Worm (Caenorhabditis elegans) whole organism, L2 larva: ENCODE results near the gene Y57G11C.51.
"Not testable (repeated sequence)": the region's sequence is repeated elsewhere in the genome, so short reads cannot be mapped to it uniquely, and the experiment has no call there.

Experiments
- C34F6.9 ChIP-seq: fragments of 150-350 bp; optimal IDR thresholded peaks from 2 replicates; lab custom pipeline; 2014; ENCODE audit warnings: missing biosample characterization, missing genetic modification characterization
- F13H6.1 ChIP-seq: sonication (generic microtip); optimal IDR thresholded peaks from 2 replicates; lab custom pipeline; 2016; ENCODE audit warnings: missing genetic modification characterization, missing compliant biosample characterization
- Y55F3AM.14 ChIP-seq: fragments of 200-800 bp; sonication (Bioruptor generic); optimal IDR thresholded peaks from 2 replicates; lab custom pipeline; 2018; ENCODE audit warnings: mild to moderate bottlenecking, missing genetic modification characterization, missing compliant biosample characterization
- ZK546.5 ChIP-seq: sonication (generic microtip); optimal IDR thresholded peaks from 2 replicates; lab custom pipeline; 2017; ENCODE audit warnings: missing biosample characterization, missing genetic modification characterization
- alr-1 ChIP-seq: fragments of 150-350 bp; optimal IDR thresholded peaks from 2 replicates; lab custom pipeline; 2014; ENCODE audit warnings: missing biosample characterization, missing genetic modification characterization
- ama-1 ChIP-seq: fragments of 150-350 bp; optimal IDR thresholded peaks from 2 replicates; lab custom pipeline; 2018; ENCODE audit warnings: inconsistent platforms
- blmp-1 ChIP-seq: sonication (generic microtip); optimal IDR thresholded peaks from 2 replicates; lab custom pipeline; 2017; ENCODE audit warnings: missing genetic modification characterization, mild to moderate bottlenecking, missing compliant biosample characterization, antibody characterized with exemption, moderate library complexity; ENCODE audit not compliant: insufficient read depth
- ceh-82 ChIP-seq: fragments of 150-350 bp; optimal IDR thresholded peaks from 2 replicates; lab custom pipeline; 2014; ENCODE audit warnings: missing biosample characterization, missing genetic modification characterization
- crh-2 ChIP-seq: sonication (generic microtip); optimal IDR thresholded peaks from 2 replicates; lab custom pipeline; 2017; ENCODE audit warnings: missing biosample characterization, missing genetic modification characterization
- elt-3 ChIP-seq: sonication (generic microtip); optimal IDR thresholded peaks from 2 replicates; lab custom pipeline; 2017; ENCODE audit warnings: missing biosample characterization, missing genetic modification characterization
- fos-1 ChIP-seq: fragments of 150-350 bp; optimal IDR thresholded peaks from 2 replicates; lab custom pipeline; 2014; ENCODE audit warnings: missing biosample characterization, missing genetic modification characterization
- gmeb-1 ChIP-seq: fragments of 150-350 bp; optimal IDR thresholded peaks from 2 replicates; lab custom pipeline; 2014; ENCODE audit warnings: missing biosample characterization, missing genetic modification characterization
- lin-13 ChIP-seq: fragments of 150-350 bp; optimal IDR thresholded peaks from 2 replicates; lab custom pipeline; 2014; ENCODE audit warnings: missing biosample characterization, missing genetic modification reagents, missing genetic modification characterization
- lin-39 ChIP-seq: fragments of 150-350 bp; optimal IDR thresholded peaks from 2 replicates; lab custom pipeline; 2014; ENCODE audit warnings: missing biosample characterization, missing genetic modification reagents, missing genetic modification characterization
- lsy-2 ChIP-seq, 2 experiments: fragments of 150-350 bp in 1 of 2; sonication (generic microtip) in 1 of 2; optimal IDR thresholded peaks; 2 replicates each; lab custom pipeline; 2014 to 2017; ENCODE audit warnings: missing biosample characterization in 2 of 2, missing genetic modification characterization in 2 of 2
- mab-5 ChIP-seq: fragments of 150-350 bp; optimal IDR thresholded peaks from 2 replicates; lab custom pipeline; 2014; ENCODE audit warnings: missing biosample characterization, missing genetic modification characterization
- mbf-1 ChIP-seq: sonication (generic microtip); optimal IDR thresholded peaks from 2 replicates; lab custom pipeline; 2017; ENCODE audit warnings: missing biosample characterization, missing genetic modification characterization
- mdl-1 ChIP-seq, 2 experiments: fragments of 150-350 bp in 1 of 2; sonication (generic microtip) in 1 of 2; optimal IDR thresholded peaks; 2 replicates each; lab custom pipeline; 2017; ENCODE audit warnings: missing biosample characterization in 2 of 2, missing genetic modification characterization in 2 of 2
- nhr-10 ChIP-seq: sonication (generic microtip); optimal IDR thresholded peaks from 2 replicates; lab custom pipeline; 2017; ENCODE audit warnings: missing biosample characterization, missing genetic modification characterization
- nhr-129 ChIP-seq: fragments of 150-350 bp; optimal IDR thresholded peaks from 2 replicates; lab custom pipeline; 2014; ENCODE audit warnings: missing biosample characterization, missing genetic modification characterization
- nhr-21 ChIP-seq: fragments of 150-350 bp; optimal IDR thresholded peaks from 2 replicates; lab custom pipeline; 2014; ENCODE audit warnings: missing biosample characterization, missing genetic modification characterization
- nhr-23 ChIP-seq: fragments of 150-350 bp; optimal IDR thresholded peaks from 2 replicates; lab custom pipeline; 2014; ENCODE audit warnings: missing biosample characterization, missing genetic modification reagents, missing genetic modification characterization
- nhr-6 ChIP-seq: fragments of 150-350 bp; optimal IDR thresholded peaks from 2 replicates; lab custom pipeline; 2014; ENCODE audit warnings: missing biosample characterization, missing genetic modification characterization
- skn-1 ChIP-seq: sonication (generic microtip); optimal IDR thresholded peaks from 2 replicates; lab custom pipeline; 2017; ENCODE audit warnings: missing biosample characterization, missing genetic modification characterization
- sma-3 ChIP-seq: sonication (generic microtip); optimal IDR thresholded peaks from 2 replicates; lab custom pipeline; 2016; ENCODE audit warnings: missing genetic modification reagents, missing genetic modification characterization, missing compliant biosample characterization
- sma-9 ChIP-seq, 2 experiments: fragments of 150-350 bp in 1 of 2; sonication (generic microtip) in 1 of 2; optimal IDR thresholded peaks; 2 replicates each; lab custom pipeline; 2014 to 2016; ENCODE audit warnings: missing genetic modification characterization in 2 of 2, mild to moderate bottlenecking in 1 of 2, missing biosample characterization in 1 of 2, missing compliant biosample characterization in 1 of 2, missing genetic modification reagents in 1 of 2, moderate library complexity in 1 of 2
- snpc-4 ChIP-seq: fragments of 150-350 bp; optimal IDR thresholded peaks from 2 replicates; lab custom pipeline; 2014; ENCODE audit warnings: missing biosample characterization, missing genetic modification characterization
- unc-39 ChIP-seq: fragments of 150-350 bp; optimal IDR thresholded peaks from 2 replicates; lab custom pipeline; 2014; ENCODE audit warnings: missing biosample characterization, missing genetic modification characterization
- unc-55 ChIP-seq: fragments of 150-350 bp; sonication (generic microtip); optimal IDR thresholded peaks from 3 replicates; lab custom pipeline; 2014; ENCODE audit warnings: missing biosample characterization, missing genetic modification reagents, missing genetic modification characterization
- zag-1 ChIP-seq: fragments of 150-350 bp; optimal IDR thresholded peaks from 2 replicates; lab custom pipeline; 2014; ENCODE audit warnings: missing biosample characterization, missing genetic modification characterization
- ztf-1 ChIP-seq: fragments of 200-800 bp; sonication (Bioruptor generic); conservative IDR thresholded peaks from 2 replicates; pipeline ENCODE4 v1.3.6; 2022; ENCODE audit warnings: missing genetic modification characterization, missing compliant biosample characterization
- ztf-4 ChIP-seq: fragments of 150-350 bp; optimal IDR thresholded peaks from 2 replicates; lab custom pipeline; 2014; ENCODE audit warnings: missing biosample characterization, missing genetic modification characterization

The Y57G11C.51 gene

DNA sequence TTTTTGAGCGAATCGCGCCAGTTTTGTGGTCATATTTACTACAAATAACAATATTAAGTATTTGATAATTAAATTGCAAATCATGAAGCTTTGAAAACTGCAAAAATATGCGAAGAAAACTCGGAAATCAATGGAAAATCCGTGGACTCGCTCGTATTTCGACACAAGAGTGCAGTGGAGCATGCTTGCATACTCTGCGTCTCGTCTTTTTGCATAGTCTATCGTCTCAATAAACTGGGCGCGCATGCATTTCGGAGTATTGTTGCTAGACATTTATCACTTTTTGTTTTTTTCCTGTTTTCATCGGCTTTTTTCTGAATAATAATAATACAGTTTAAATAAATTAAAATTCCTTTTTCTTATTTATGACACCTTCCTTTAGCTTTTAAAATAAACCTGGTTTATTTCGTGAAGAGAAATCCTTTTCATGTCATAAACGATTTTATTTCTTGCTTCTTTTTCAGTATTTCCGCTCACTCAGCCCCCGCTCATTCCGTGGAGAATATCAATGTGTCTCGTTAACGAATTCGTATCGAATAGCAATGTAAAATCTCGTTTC, 6.6 kb downstream of the Y57G11C.51 start, which contains the start of the genes mrps-7 and Y57G11C.3 (continued):
- peak; percentile 73 for TF ChIP-seq zag-1 (tag; lab: Kevin White, UChicago)
- TF ChIP-seq elt-3, result no peak
- TF ChIP-seq F13H6.1 (tag; lab: Kevin White, UChicago), result peak; percentile 88
- TF ChIP-seq mbf-1 (tag; lab: Kevin White, UChicago), result no peak

ce11 chrIV:14766382-14766781, 8.0 kb downstream of the Y57G11C.51 start, which contains the start of gene vti-1:
Gene vti-1, minus strand, starts transcription at chrIV:14766665.
- TF ChIP-seq F13H6.1 (tag; lab: Kevin White, UChicago), result no peak
- no peak for TF ChIP-seq lsy-2 (tag; optimal IDR thresholded peaks at IDR 0.05; lab: Kevin White, UChicago)
- no peak for TF ChIP-seq Y55F3AM.14

DNA sequence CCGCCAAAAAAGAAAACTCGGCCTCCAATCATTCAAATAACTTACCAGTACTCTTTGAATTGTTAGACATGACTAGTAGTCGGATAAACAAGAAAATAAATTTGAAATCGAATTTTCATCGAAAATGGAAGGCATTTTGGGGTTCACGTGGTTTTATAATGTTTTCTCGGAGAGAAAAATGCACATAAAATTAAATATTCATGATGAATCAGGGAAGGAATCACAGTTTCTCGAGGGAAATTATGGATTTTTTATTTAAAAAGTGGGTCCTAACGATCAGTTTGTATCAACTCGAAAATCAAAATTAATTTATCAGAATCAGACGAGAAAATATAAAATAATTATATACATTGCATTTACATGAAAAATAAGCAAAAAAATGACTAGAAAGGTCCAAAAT, 9.0 kb downstream of the Y57G11C.51 start, which contains the start of gene Y57G11C.5:
Gene Y57G11C.5, minus strand, starts transcription at position 101 of the 400 bp plus-strand sequence.
- no peak for TF ChIP-seq ztf-4 (tag; lab: Kevin White, UChicago)
- no peak for TF ChIP-seq snpc-4 (tag; lab: Kevin White, UChicago)
- TF ChIP-seq lin-13 (GFP tag; lab: Kevin White, UChicago), result no peak
- no peak for TF ChIP-seq nhr-129 (tag; lab: Kevin White, UChicago)
- no peak for TF ChIP-seq lin-39 (tag; lab: Kevin White, UChicago)
- TF ChIP-seq nhr-23 (tag; lab: Kevin White, UChicago), result no peak
- TF ChIP-seq ztf-1 (GFP tag; lab: Robert Waterston, UW), result no peak
- TF ChIP-seq unc-39 (tag; lab: Kevin White, UChicago), result no peak
- TF ChIP-seq fos-1 (tag; lab: Kevin White, UChicago), result no peak
- TF ChIP-seq nhr-10 (tag; lab: Kevin White, UChicago), result no peak
- TF ChIP-seq unc-55, result no peak
- no peak for TF ChIP-seq zag-1 (tag; lab: Kevin White, UChicago)
- TF ChIP-seq blmp-1 (tag; lab: Kevin White, UChicago), result no peak

DNA sequence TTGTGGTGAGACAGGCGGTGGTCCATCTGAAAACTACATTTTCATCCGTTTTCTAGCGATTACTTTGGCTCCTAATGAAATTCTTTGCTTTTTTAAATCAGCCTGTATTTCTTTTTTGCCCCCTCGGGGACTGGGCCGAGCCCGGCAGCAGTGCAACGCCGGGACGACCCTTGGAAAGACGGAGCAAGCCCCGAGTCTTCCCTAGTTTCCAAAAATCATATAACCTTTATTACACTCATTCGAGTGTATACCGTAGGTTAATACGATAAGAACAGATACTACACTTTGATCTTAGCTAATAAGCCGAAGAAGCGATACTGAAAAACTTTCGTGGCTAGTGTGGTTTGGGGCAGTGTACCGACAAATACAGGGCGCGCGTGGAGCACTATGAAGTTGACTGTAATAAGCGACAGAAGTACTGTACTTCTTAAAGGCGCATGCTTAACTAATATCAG, 9.6 kb downstream of the Y57G11C.51 start:
- TF ChIP-seq snpc-4 (tag; lab: Kevin White, UChicago) (peak; percentile 34), nhr-21 (tag; lab: Kevin White, UChicago) (no peak), sma-3 (GFP tag; lab: Kevin White, UChicago) (peak; percentile 8), Y55F3AM.14 (no peak)

- TF ChIP-seq skn-1 (tag; lab: Kevin White, UChicago) (no peak), lsy-2 (tag; optimal IDR thresholded peaks at IDR 0.05; lab: Kevin White, UChicago) (peak in 1 of 2 experiments; percentile 28), gmeb-1 (tag; lab: Kevin White, UChicago) (no peak), ztf-4 (tag; lab: Kevin White, UChicago) (peak; percentile 39), ZK546.5 (tag; lab: Kevin White, UChicago) (no peak), ama-1 (peak; percentile 81), alr-1 (no peak), ceh-82 (tag; lab: Kevin White, UChicago) (no peak), nhr-23 (tag; lab: Kevin White, UChicago) (no peak), crh-2 (tag; lab: Kevin White, UChicago) (no peak)
Observed at ce11 chrIV:14763938-14764718, 10.2 kb downstream of the Y57G11C.51 start.

DNA sequence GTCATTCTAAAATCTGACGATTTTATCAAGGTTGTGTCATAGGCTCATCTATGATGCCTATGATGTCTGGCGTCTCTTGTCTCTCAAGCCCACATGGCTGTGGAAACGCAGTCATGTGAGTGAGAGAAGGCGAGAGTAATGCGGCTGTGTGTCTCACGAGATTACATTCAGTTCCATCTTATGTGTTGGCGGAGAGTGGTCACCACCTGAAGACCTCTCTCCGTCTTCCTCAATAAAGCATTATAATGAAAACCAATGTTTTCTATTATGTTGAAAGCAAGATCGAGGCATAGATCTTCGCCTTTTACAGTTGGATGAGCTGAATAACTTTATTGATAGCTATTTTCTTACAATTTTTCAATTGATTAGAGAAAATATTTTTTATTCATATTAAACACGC, 11.0 kb downstream of the Y57G11C.51 start:
- TF ChIP-seq nhr-129 (tag; lab: Kevin White, UChicago) (peak; percentile 86), lsy-2 (tag; optimal IDR thresholded peaks at IDR 0.05; lab: Kevin White, UChicago) (peak in 1 of 2 experiments; percentile 50), sma-3 (GFP tag; lab: Kevin White, UChicago) (peak; percentile 27), unc-55 (peak; percentile 61), C34F6.9 (peak; percentile 82), nhr-6 (tag; lab: Kevin White, UChicago) (peak; percentile 21), F13H6.1 (tag; lab: Kevin White, UChicago) (peak; percentile 55), sma-9 (GFP tag; optimal IDR thresholded peaks at IDR 0.05; lab: Kevin White, UChicago) (peak; percentile 34), ama-1 (peak; percentile 65), nhr-21 (tag; lab: Kevin White, UChicago) (peak; percentile 57), crh-2 (tag; lab: Kevin White, UChicago) (peak; percentile 54), fos-1 (tag; lab: Kevin White, UChicago) (peak; percentile 53), lin-13 (GFP tag; lab: Kevin White, UChicago) (peak; percentile 13), mab-5 (peak; percentile 20), mdl-1 (tag; optimal IDR thresholded peaks at IDR 0.05; lab: Kevin White, UChicago) (peak; percentile 43 to 65), blmp-1 (tag; lab: Kevin White, UChicago) (peak; percentile 15)
- not testable (repeated sequence) for TF ChIP-seq sma-9 (tag; optimal IDR thresholded peaks at IDR 0.05; lab: Kevin White, UChicago)
